Fruit fly (Drosophila melanogaster) whole organism, larva: Measurements from ENCODE around the gene Naa20B.

Experiments
- noc ChIP-seq: fragments of 200-800 bp; sonication (Bioruptor generic); optimal IDR thresholded peaks from 3 replicates; lab custom pipeline; 2019; ENCODE audit warnings: missing biosample characterization, mild to moderate bottlenecking, missing genetic modification characterization, moderate library complexity

Gene Naa20B

DNA sequence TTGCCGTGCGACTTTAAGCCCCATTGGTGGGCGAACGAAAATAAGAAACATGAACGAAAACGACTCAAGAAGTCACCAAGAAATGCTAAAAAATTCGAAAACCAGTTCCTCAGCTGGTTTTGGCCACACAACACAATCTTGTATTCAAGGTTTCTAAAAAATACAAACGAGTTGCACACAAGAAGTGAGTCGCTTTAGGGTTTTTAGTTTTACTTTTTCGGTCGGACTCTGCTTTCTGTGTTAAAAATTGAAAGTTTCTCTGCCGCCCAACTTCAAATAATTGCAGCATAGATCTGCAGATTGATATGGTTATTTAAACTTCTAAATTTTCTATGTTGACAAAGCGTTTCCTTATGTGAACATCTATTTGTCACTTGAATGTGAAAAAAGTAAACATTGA is 35.3 kb downstream of the Naa20B start, which contains the start of gene CG16824:
TSS of gene CG16824 (plus strand) at position 384 of the 400 bp plus-strand sequence.
- TF ChIP-seq noc (tag; lab: Kevin White, UChicago) = no peak

dm6 chr2L:13295978-13296702 is 38.9 kb downstream of the Naa20B start:
- no peak for TF ChIP-seq noc (tag; lab: Kevin White, UChicago)

- TF ChIP-seq noc (tag; lab: Kevin White, UChicago) = no peak
These were observed 39.5 kb downstream of the Naa20B start for dm6 chr2L:13296703-13297230.

dm6 chr2L:13304488-13304887 is 47.2 kb downstream of the Naa20B start, which contains the start of gene CG16825:
Gene CG16825, plus strand, starts transcription at chr2L:13304788.
- TF ChIP-seq noc (tag; lab: Kevin White, UChicago) = no peak

dm6 chr2L:13305000-13305399 is 47.7 kb downstream of the Naa20B start:
- no peak for TF ChIP-seq noc (tag; lab: Kevin White, UChicago)

dm6 chr2L:13306655-13307054 is 49.4 kb downstream of the Naa20B start, which contains the start of gene CG43779:
Gene CG43779, minus strand, starts transcription at chr2L:13306755.
- no peak for TF ChIP-seq noc (tag; lab: Kevin White, UChicago)
